Fruit fly (Drosophila melanogaster) whole organism, embryonic: ENCODE measurements around the gene Pde9.

Source experiments
- ATbp ChIP-seq: fragments of 200-800 bp; sonication (Bioruptor generic); optimal IDR thresholded peaks from 2 replicates; lab custom pipeline; 2017; ENCODE audit warnings: missing biosample characterization, mild to moderate bottlenecking, missing genetic modification characterization, missing genetic modification reagents
- Ada2b ChIP-seq: fragments of 200-800 bp; sonication (Bioruptor generic); IDR thresholded peaks from 2 replicates; pipeline ENCODE4 v1.3.6; 2022; ENCODE audit warnings: missing biosample characterization, missing genetic modification characterization
- Aef1 ChIP-seq: fragments of 200-800 bp; sonication (Bioruptor generic); IDR thresholded peaks from 3 replicates; pipeline ENCODE4 v1.3.6; 2022; ENCODE audit warnings: missing biosample characterization, missing genetic modification characterization
- Awh ChIP-seq: fragments of 200-800 bp; sonication (Bioruptor generic); IDR thresholded peaks from 2 replicates; pipeline ENCODE4, ENCODE4 v1.3.6; 2022; ENCODE audit warnings: missing biosample characterization, missing genetic modification characterization
- Blimp-1 ChIP-seq: fragments of 200-800 bp; sonication (Bioruptor generic); optimal IDR thresholded peaks from 3 replicates; lab custom pipeline; 2018; ENCODE audit warnings: missing biosample characterization, missing genetic modification characterization, mild to moderate bottlenecking, moderate library complexity, missing genetic modification reagents
- CG10565 ChIP-seq: fragments of 200-800 bp; sonication (Bioruptor generic); optimal IDR thresholded peaks from 3 replicates; lab custom pipeline; 2016; ENCODE audit warnings: missing biosample characterization, mild to moderate bottlenecking, missing genetic modification characterization
- CG10959 ChIP-seq: fragments of 200-800 bp; sonication (Bioruptor generic); IDR thresholded peaks from 2 replicates; pipeline ENCODE4 v1.3.6; 2022; ENCODE audit warnings: missing biosample characterization, missing genetic modification characterization
- CG11504 ChIP-seq: fragments of 200-800 bp; sonication (Bioruptor generic); optimal IDR thresholded peaks from 3 replicates; lab custom pipeline; 2019; ENCODE audit warnings: missing biosample characterization, mild to moderate bottlenecking, missing genetic modification characterization, moderate library complexity
- CG12769 ChIP-seq: fragments of 200-800 bp; sonication (Bioruptor generic); optimal IDR thresholded peaks from 2 replicates; lab custom pipeline; 2019; ENCODE audit warnings: missing biosample characterization, mild to moderate bottlenecking, missing genetic modification characterization, moderate library complexity
- CG14441 ChIP-seq: fragments of 200-800 bp; sonication (Bioruptor generic); IDR thresholded peaks from 2 replicates; pipeline ENCODE4 v1.3.6; 2022; ENCODE audit warnings: missing biosample characterization, missing genetic modification characterization
- CG14710 ChIP-seq: fragments of 200-800 bp; sonication (Bioruptor generic); optimal IDR thresholded peaks from 3 replicates; lab custom pipeline; 2019; ENCODE audit warnings: missing biosample characterization, mild to moderate bottlenecking, missing genetic modification characterization, moderate library complexity
- CG1603 ChIP-seq: fragments of 200-800 bp; sonication (Bioruptor generic); optimal IDR thresholded peaks from 2 replicates; lab custom pipeline; 2019; ENCODE audit warnings: missing biosample characterization, mild to moderate bottlenecking, missing genetic modification characterization, moderate library complexity
- CG17186 ChIP-seq: fragments of 200-800 bp; sonication (Bioruptor generic); optimal IDR thresholded peaks from 3 replicates; lab custom pipeline; 2017; ENCODE audit warnings: missing biosample characterization, missing genetic modification reagents, missing genetic modification characterization
- CG32772 ChIP-seq: fragments of 200-800 bp; sonication (Bioruptor generic); IDR thresholded peaks from 2 replicates; pipeline ENCODE4 v1.3.6; 2022; ENCODE audit warnings: missing biosample characterization, missing genetic modification characterization
- CG6689 ChIP-seq: fragments of 200-800 bp; sonication (Bioruptor generic); IDR thresholded peaks from 2 replicates; pipeline ENCODE4 v1.3.6; 2022; ENCODE audit warnings: missing biosample characterization, missing genetic modification characterization
- CG9437 ChIP-seq: fragments of 200-800 bp; sonication (Bioruptor generic); optimal IDR thresholded peaks from 2 replicates; lab custom pipeline; 2018; ENCODE audit warnings: missing biosample characterization, mild to moderate bottlenecking, missing genetic modification characterization
- CG9727 ChIP-seq: fragments of 200-800 bp; sonication (Bioruptor generic); optimal IDR thresholded peaks from 3 replicates; lab custom pipeline; 2017; ENCODE audit warnings: missing biosample characterization, mild to moderate bottlenecking, missing genetic modification characterization
- CG9932 ChIP-seq: fragments of 200-800 bp; sonication (Bioruptor generic); IDR thresholded peaks from 2 replicates; pipeline ENCODE4 v1.3.6; 2022; ENCODE audit warnings: missing biosample characterization, missing genetic modification characterization
- CHES-1-like ChIP-seq: fragments of 200-800 bp; sonication (Bioruptor generic); optimal IDR thresholded peaks from 2 replicates; lab custom pipeline; 2016; ENCODE audit warnings: missing biosample characterization, missing genetic modification characterization
- E2f1 ChIP-seq: fragments of 200-800 bp; sonication (Bioruptor generic); IDR thresholded peaks from 2 replicates; pipeline ENCODE4 v1.3.6; 2022; ENCODE audit warnings: missing biosample characterization, missing genetic modification characterization
- Eip74EF ChIP-seq, 2 experiments: fragments of 200-800 bp in 1 of 2; fragments of >200 bp in 1 of 2; sonication (Bioruptor generic) in 1 of 2; optimal IDR thresholded peaks; 2 replicates each; lab custom pipeline; 2017 to 2019; ENCODE audit warnings: missing biosample characterization in 2 of 2, missing genetic modification characterization in 2 of 2, mild to moderate bottlenecking in 1 of 2, moderate library complexity in 1 of 2
- Ets65A ChIP-seq: fragments of 200-800 bp; sonication (Bioruptor generic); peaks from one replicate; lab custom pipeline; 2016; ENCODE audit warnings: missing biosample characterization, missing genetic modification characterization
- Fer3 ChIP-seq: fragments of 200-800 bp; sonication (Bioruptor generic); optimal IDR thresholded peaks from 2 replicates; lab custom pipeline; 2018; ENCODE audit warnings: missing biosample characterization, mild to moderate bottlenecking, missing genetic modification characterization, moderate library complexity
- Med ChIP-seq: fragments of 200-800 bp; sonication (Bioruptor generic); peaks from one replicate; lab custom pipeline; 2016; ENCODE audit warnings: missing biosample characterization, missing genetic modification characterization, mild to moderate bottlenecking, inconsistent platforms, moderate library complexity
- Ptx1 ChIP-seq: fragments of 200-800 bp; sonication (Bioruptor generic); IDR thresholded peaks from 2 replicates; pipeline ENCODE4 v1.3.6; 2022; ENCODE audit warnings: missing biosample characterization, missing genetic modification characterization
- Rfx ChIP-seq: fragments of 200-800 bp; sonication (Bioruptor generic); IDR thresholded peaks from 2 replicates; pipeline ENCODE4 v1.3.6; 2022; ENCODE audit warnings: missing biosample characterization, missing genetic modification characterization
- Six4 ChIP-seq: fragments of 200-800 bp; sonication (Bioruptor generic); optimal IDR thresholded peaks from 2 replicates; lab custom pipeline; 2016; ENCODE audit warnings: missing biosample characterization, missing genetic modification characterization
- Xrp1 ChIP-seq: fragments of 200-800 bp; sonication (Bioruptor generic); IDR thresholded peaks from 2 replicates; pipeline ENCODE4 v1.3.6; 2022; ENCODE audit warnings: missing biosample characterization, missing genetic modification characterization
- bsh ChIP-seq, 2 experiments: fragments of 200-800 bp; sonication (Bioruptor generic); optimal IDR thresholded peaks; 2 replicates each; lab custom pipeline; 2017 to 2018; ENCODE audit warnings: mild to moderate bottlenecking in 2 of 2, missing biosample characterization in 2 of 2, missing genetic modification characterization in 2 of 2, moderate library complexity in 1 of 2
- dan ChIP-seq: fragments of 200-800 bp; sonication (Bioruptor generic); IDR thresholded peaks from 2 replicates; pipeline ENCODE4 v1.3.6; 2022; ENCODE audit warnings: missing biosample characterization, missing genetic modification characterization
- dysf ChIP-seq: fragments of 200-800 bp; sonication (Bioruptor generic); IDR thresholded peaks from 3 replicates; pipeline ENCODE4 v1.3.6; 2022; ENCODE audit warnings: missing biosample characterization, missing genetic modification characterization
- eve ChIP-seq, 2 experiments: fragments of >200 bp; optimal IDR thresholded peaks; 2 replicates each; lab custom pipeline; 2017; ENCODE audit warnings: missing biosample characterization in 2 of 2, missing genetic modification characterization in 2 of 2
- ftz-f1 ChIP-seq: fragments of 200-800 bp; sonication (Bioruptor generic); optimal IDR thresholded peaks from 2 replicates; lab custom pipeline; 2016; ENCODE audit warnings: missing biosample characterization, missing genetic modification characterization
- gem ChIP-seq: fragments of 200-800 bp; sonication (Bioruptor generic); optimal IDR thresholded peaks from 2 replicates; lab custom pipeline; 2019; ENCODE audit warnings: missing biosample characterization, mild to moderate bottlenecking, missing genetic modification characterization, moderate library complexity
- jumu ChIP-seq: fragments of 200-800 bp; sonication (Bioruptor generic); optimal IDR thresholded peaks from 3 replicates; lab custom pipeline; 2016; ENCODE audit warnings: missing biosample characterization, missing genetic modification characterization
- klu ChIP-seq: fragments of 200-800 bp; sonication (Bioruptor generic); IDR thresholded peaks from 2 replicates; pipeline ENCODE4 v1.3.6; 2022; ENCODE audit warnings: missing biosample characterization, missing genetic modification characterization
- knrl ChIP-seq: fragments of 200-800 bp; sonication (Bioruptor generic); IDR thresholded peaks from 3 replicates; pipeline ENCODE4 v1.3.6; 2022; ENCODE audit warnings: missing biosample characterization, missing genetic modification characterization; ENCODE audit not compliant: partially characterized antibody
- nmo ChIP-seq: fragments of 200-800 bp; sonication (Bioruptor generic); optimal IDR thresholded peaks from 2 replicates; lab custom pipeline; 2018; ENCODE audit warnings: missing biosample characterization, mild to moderate bottlenecking, missing genetic modification characterization, moderate library complexity
- pan ChIP-seq, 4 experiments: fragments of >200 bp in 3 of 4; fragments of 200-800 bp in 1 of 4; sonication (Bioruptor generic) in 1 of 4; optimal IDR thresholded peaks in 3 of 4; IDR thresholded peaks in 1 of 4; 2 replicates each; pipeline versions ENCODE4 v1.3.6 to Lab custom; 2017 to 2022; ENCODE audit warnings: missing biosample characterization in 2 of 4, missing genetic modification characterization in 2 of 4, mixed read lengths in 1 of 4
- phol ChIP-seq: fragments of 200-800 bp; sonication (Bioruptor generic); optimal IDR thresholded peaks from 3 replicates; lab custom pipeline; 2018; ENCODE audit warnings: missing biosample characterization, mild to moderate bottlenecking, missing genetic modification characterization, moderate library complexity
- prd ChIP-seq, 3 experiments: fragments of >200 bp in 2 of 3; fragments of 200-800 bp in 1 of 3; sonication (Bioruptor generic) in 1 of 3; optimal IDR thresholded peaks in 2 of 3; IDR thresholded peaks in 1 of 3; 2 replicates in 2 of 3; 3 replicates in 1 of 3; pipeline versions ENCODE4 v1.3.6 to Lab custom; 2017 to 2022; ENCODE audit warnings: missing biosample characterization in 1 of 3, missing genetic modification characterization in 1 of 3
- pum ChIP-seq: fragments of 200-800 bp; sonication (Bioruptor generic); optimal IDR thresholded peaks from 2 replicates; lab custom pipeline; 2016; ENCODE audit warnings: missing biosample characterization, missing genetic modification characterization
- sens ChIP-seq: fragments of 200-800 bp; sonication (Bioruptor generic); peaks from one replicate; lab custom pipeline; 2016; ENCODE audit warnings: missing biosample characterization, missing genetic modification characterization
- sisA ChIP-seq: fragments of 200-800 bp; sonication (Bioruptor generic); IDR thresholded peaks from 2 replicates; pipeline ENCODE4 v1.3.6; 2022; ENCODE audit warnings: missing biosample characterization, missing genetic modification characterization
- slbo ChIP-seq: fragments of 200-800 bp; sonication (Bioruptor generic); IDR thresholded peaks from 2 replicates; pipeline ENCODE4 v1.3.6; 2022; ENCODE audit warnings: missing biosample characterization, missing genetic modification characterization
- tna ChIP-seq: fragments of 200-800 bp; sonication (Bioruptor generic); IDR thresholded peaks from 2 replicates; pipeline ENCODE4 v1.3.6; 2022; ENCODE audit warnings: missing biosample characterization, missing genetic modification characterization; ENCODE audit not compliant: partially characterized antibody
- yki ChIP-seq: fragments of >200 bp; optimal IDR thresholded peaks from 3 replicates; lab custom pipeline; 2018
- zen ChIP-seq: fragments of 200-800 bp; sonication (Bioruptor generic); optimal IDR thresholded peaks from 3 replicates; lab custom pipeline; 2018; ENCODE audit warnings: missing biosample characterization, mild to moderate bottlenecking, missing genetic modification characterization, moderate library complexity

The Pde9 gene

DNA sequence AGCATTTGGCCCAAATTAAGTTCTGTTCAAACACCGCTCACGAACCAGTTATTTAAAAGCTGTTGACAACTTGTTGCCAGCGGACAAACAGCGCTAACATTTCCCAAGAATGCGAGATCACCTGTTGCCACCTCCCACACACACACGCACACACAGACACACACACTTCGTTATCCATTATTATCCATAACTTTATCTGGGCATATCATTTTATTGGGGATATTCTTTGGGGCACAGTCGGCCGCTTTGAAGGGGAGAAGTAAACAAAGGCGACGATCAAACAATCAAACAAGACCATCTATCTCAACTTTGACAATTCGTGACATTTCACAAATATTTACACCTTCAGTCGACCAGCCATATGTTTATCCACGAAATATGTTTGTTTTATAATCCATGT lies 8.1 kb downstream of the Pde9 start (continued):
- TF ChIP-seq Blimp-1 (GFP tag; lab: Kevin White, UChicago) (peak; percentile 45), klu (no peak), ATbp (GFP tag; lab: Kevin White, UChicago) (peak; percentile 68), dan (GFP tag; lab: Robert Waterston, UW) (no peak), CG9437 (GFP tag; lab: Kevin White, UChicago) (no peak)

DNA sequence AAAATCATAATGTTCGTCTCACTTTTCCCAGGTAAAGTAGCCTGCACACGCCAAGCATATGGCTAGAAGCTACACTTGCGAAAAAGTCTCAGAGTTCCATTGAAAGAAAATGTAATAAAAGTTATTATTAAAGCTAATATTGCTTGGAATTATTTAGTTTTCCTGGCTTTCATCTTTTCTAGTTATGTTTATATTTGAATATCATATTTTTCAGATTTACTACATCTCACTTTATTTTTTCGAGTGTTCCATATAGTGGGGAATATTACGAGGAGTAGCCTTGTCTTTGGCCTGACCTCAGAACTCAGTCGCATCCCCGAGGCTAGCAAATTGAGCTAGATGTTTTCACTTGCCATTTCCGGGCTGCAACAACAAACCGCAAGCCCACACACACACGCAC lies 9.6 kb downstream of the Pde9 start:
- TF ChIP-seq phol (peak; percentile 28), CG10565 (GFP tag; lab: Kevin White, UChicago) (no peak), pum (GFP tag; lab: Kevin White, UChicago) (no peak), Ptx1 (GFP tag; lab: Robert Waterston, UW) (peak; percentile 45), CG6689 (GFP tag; lab: Robert Waterston, UW) (no peak), tna (no peak), CG1603 (tag; lab: Kevin White, UChicago) (peak; percentile 0), knrl (GFP tag; lab: Robert Waterston, UW) (no peak), Six4 (GFP tag; lab: Kevin White, UChicago) (no peak), CG9932 (GFP tag; lab: Robert Waterston, UW) (0 out of 2 replicates have a peak, but pooled peaks have one; percentile 6), CHES-1-like (no peak), sens (GFP tag; lab: Kevin White, UChicago) (peak; percentile 26), Ets65A (peak; percentile 75), Ada2b (GFP tag; lab: Robert Waterston, UW) (0 out of 2 replicates have a peak, but pooled peaks have one; percentile 36), CG17186 (GFP tag; lab: Kevin White, UChicago) (no peak), Fer3 (no peak), CG32772 (GFP tag; lab: Robert Waterston, UW) (peak; percentile 36; the same call in 1 of the 2 replicates), nmo (GFP tag; lab: Kevin White, UChicago) (no peak), CG11504 (tag; lab: Kevin White, UChicago) (peak; percentile 19), yki (lab: Kevin White, UChicago) (no peak), ftz-f1 (no peak), Med (GFP tag; lab: Kevin White, UChicago) (peak; percentile 48), E2f1 (GFP tag; lab: Robert Waterston, UW) (no peak), CG12769 (tag; lab: Kevin White, UChicago) (no peak), dysf (GFP tag; lab: Robert Waterston, UW) (0 out of 3 replicates have a peak, but pooled peaks have one; percentile 23), CG14710 (tag; lab: Kevin White, UChicago) (peak; percentile 2), jumu (no peak), slbo (GFP tag; lab: Robert Waterston, UW) (peak; percentile 15; the same call in 1 of the 2 replicates), eve (GFP tag; optimal IDR thresholded peaks at IDR 0.05; lab: Kevin White, UChicago) (no peak), zen (tag; lab: Kevin White, UChicago) (peak; percentile 55), CG14441 (GFP tag; lab: Robert Waterston, UW) (0 out of 2 replicates have a peak, but pooled peaks have one; percentile 22), Eip74EF (GFP tag; optimal IDR thresholded peaks at IDR 0.05; lab: Kevin White, UChicago) (no peak), bsh (GFP tag; optimal IDR thresholded peaks at IDR 0.05; lab: Kevin White, UChicago) (peak in 1 of 2 experiments; percentile 24), Awh (GFP tag; lab: Robert Waterston, UW) (0 out of 2 replicates have a peak, but pooled peaks have one; percentile 13), Aef1 (0 out of 3 replicates have a peak, but pooled peaks have one; percentile 14), prd (optimal IDR thresholded peaks at IDR 0.05; lab: Kevin White, UChicago) (no peak), prd (GFP tag; IDR thresholded peaks at IDR 0.05; lab: Robert Waterston, UW) (peak; percentile 66), sisA (peak; percentile 49), CG10959 (peak; percentile 52), Blimp-1 (GFP tag; lab: Kevin White, UChicago) (peak; percentile 20), CG9727 (peak; percentile 1), Rfx (GFP tag; lab: Robert Waterston, UW) (peak; percentile 40; the same call in 1 of the 2 replicates), gem (tag; lab: Kevin White, UChicago) (peak; percentile 26), Xrp1 (GFP tag; lab: Robert Waterston, UW) (peak; percentile 20; the same call in 1 of the 2 replicates), pan (optimal IDR thresholded peaks at IDR 0.05; lab: Kevin White, UChicago) (no peak), pan (GFP tag; optimal IDR thresholded peaks at IDR 0.05 in 1 of 2, IDR thresholded peaks at IDR 0.05 in 1 of 2) (peak in 1 of 2 experiments; percentile 41)
